Worm (Caenorhabditis elegans) whole organism, L3 larva: ENCODE data around the gene T27E9.2.

Experiments used
- ceh-28 ChIP-seq: fragments of 150-350 bp; optimal IDR thresholded peaks from 2 replicates; lab custom pipeline; 2014; ENCODE audit warnings: missing biosample characterization, missing genetic modification reagents, missing genetic modification characterization
- daf-12 ChIP-seq: fragments of 150-350 bp; optimal IDR thresholded peaks from 2 replicates; lab custom pipeline; 2014; ENCODE audit warnings: missing biosample characterization, missing genetic modification reagents, missing genetic modification characterization
- fkh-10 ChIP-seq: sonication (generic microtip); optimal IDR thresholded peaks from 2 replicates; lab custom pipeline; 2017; ENCODE audit warnings: missing biosample characterization, missing genetic modification reagents, missing genetic modification characterization
- lin-15B ChIP-seq: fragments of 150-350 bp; optimal IDR thresholded peaks from 2 replicates; lab custom pipeline; 2014; ENCODE audit warnings: missing biosample characterization, missing genetic modification characterization
- lin-39 ChIP-seq: fragments of 150-350 bp; optimal IDR thresholded peaks from 2 replicates; lab custom pipeline; 2018; ENCODE audit warnings: missing biosample characterization, missing genetic modification reagents, missing genetic modification characterization
- nhr-28 ChIP-seq: fragments of 150-350 bp; optimal IDR thresholded peaks from 2 replicates; lab custom pipeline; 2014; ENCODE audit warnings: missing biosample characterization, missing genetic modification characterization
- nhr-43 ChIP-seq: sonication (generic microtip); optimal IDR thresholded peaks from 2 replicates; lab custom pipeline; 2016; ENCODE audit warnings: mild to moderate bottlenecking, missing genetic modification characterization, missing compliant biosample characterization; ENCODE audit not compliant: poor library complexity, severe bottlenecking
- pha-4 ChIP-seq: fragments of 150-350 bp; optimal IDR thresholded peaks from 2 replicates; lab custom pipeline; 2014; ENCODE audit warnings: missing biosample characterization, missing genetic modification reagents, missing genetic modification characterization
- snpc-4 ChIP-seq: fragments of 150-350 bp; optimal IDR thresholded peaks from 2 replicates; lab custom pipeline; 2014; ENCODE audit warnings: missing biosample characterization, missing genetic modification characterization
- tbx-2 ChIP-seq: sonication (generic microtip); optimal IDR thresholded peaks from 2 replicates; lab custom pipeline; 2016; ENCODE audit warnings: mild to moderate bottlenecking, missing genetic modification characterization, missing compliant biosample characterization
- unc-62 ChIP-seq: fragments of 150-350 bp; sonication (generic microtip); optimal IDR thresholded peaks from 4 replicates; lab custom pipeline; 2014; ENCODE audit warnings: missing biosample characterization, missing genetic modification reagents, missing genetic modification characterization
- zag-1 ChIP-seq: fragments of 150-350 bp; optimal IDR thresholded peaks from 2 replicates; lab custom pipeline; 2014; ENCODE audit warnings: missing biosample characterization, missing genetic modification characterization

DNA sequence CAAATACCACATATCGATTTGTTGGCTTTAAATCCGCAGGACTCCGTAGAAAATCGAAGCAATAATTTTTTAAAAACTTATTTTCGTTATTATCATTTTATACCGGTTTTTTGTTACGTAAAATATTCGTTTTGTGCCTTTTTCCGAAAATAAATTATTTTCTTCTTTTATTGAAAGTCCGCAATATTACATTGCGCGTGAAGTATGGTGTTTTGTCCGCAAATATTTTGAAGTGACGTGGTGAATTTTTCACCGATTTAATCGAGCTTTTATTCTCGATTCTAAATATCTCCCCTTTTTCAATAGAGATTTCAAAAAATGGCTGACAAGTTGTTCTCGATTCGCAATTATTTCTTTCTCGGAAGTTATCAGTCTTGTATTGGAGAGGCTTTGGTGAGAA is 36.3 kb downstream of the T27E9.2 start, which contains the start of gene cope-1:
- TF ChIP-seq daf-12 (no peak), zag-1 (no peak), lin-39 (no peak), unc-62 (no peak), nhr-28 (tag; lab: Kevin White, UChicago) (no peak), pha-4 (tag; lab: Kevin White, UChicago) (no peak), nhr-43 (tag; lab: Kevin White, UChicago) (no peak), lin-15B (peak; percentile 28), snpc-4 (tag; lab: Kevin White, UChicago) (no peak), fkh-10 (GFP tag; lab: Kevin White, UChicago) (no peak), ceh-28 (tag; lab: Kevin White, UChicago) (no peak), tbx-2 (no peak)
